Fruit fly (Drosophila melanogaster) Kc167 (cell line): ENCODE results near the gene CG6893.

Source experiments
- Myc ChIP-seq: fragments of >200 bp; optimal IDR thresholded peaks from 2 replicates; lab custom pipeline; 2017; ENCODE audit warnings: missing external identifiers
- psq ChIP-seq: fragments of >200 bp; optimal IDR thresholded peaks from 2 replicates; lab custom pipeline; 2017; ENCODE audit warnings: missing external identifiers

DNA sequence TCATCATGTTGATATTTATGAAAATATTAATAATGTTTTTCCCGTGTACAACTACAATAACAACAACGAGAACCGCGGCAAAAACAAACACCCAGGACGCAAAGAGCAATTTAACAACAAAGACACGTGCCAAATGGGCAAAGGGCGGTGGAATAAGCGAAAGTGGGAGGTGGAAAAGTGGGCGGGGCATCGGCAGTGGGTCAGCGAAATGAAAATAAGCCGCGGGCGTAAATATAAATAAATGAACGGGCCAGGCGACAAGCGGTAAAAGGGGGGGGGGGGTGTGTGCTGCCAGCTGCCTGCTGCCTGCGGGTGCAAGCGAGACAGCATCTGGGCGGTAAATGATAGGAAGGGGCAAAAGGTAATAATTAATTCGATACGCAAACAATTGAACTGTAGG lies 40.2 kb upstream of the CG6893 start:
- TF ChIP-seq psq (no peak), Myc (lab: Kevin White, UChicago) (no peak)
